Fruit fly (Drosophila melanogaster) whole organism, larva: ENCODE results near the gene CG34027.

Source experiments
- noc ChIP-seq: fragments of 200-800 bp; sonication (Bioruptor generic); optimal IDR thresholded peaks from 3 replicates; lab custom pipeline; 2019; ENCODE audit warnings: missing biosample characterization, mild to moderate bottlenecking, missing genetic modification characterization, moderate library complexity

CG34027 gene

DNA sequence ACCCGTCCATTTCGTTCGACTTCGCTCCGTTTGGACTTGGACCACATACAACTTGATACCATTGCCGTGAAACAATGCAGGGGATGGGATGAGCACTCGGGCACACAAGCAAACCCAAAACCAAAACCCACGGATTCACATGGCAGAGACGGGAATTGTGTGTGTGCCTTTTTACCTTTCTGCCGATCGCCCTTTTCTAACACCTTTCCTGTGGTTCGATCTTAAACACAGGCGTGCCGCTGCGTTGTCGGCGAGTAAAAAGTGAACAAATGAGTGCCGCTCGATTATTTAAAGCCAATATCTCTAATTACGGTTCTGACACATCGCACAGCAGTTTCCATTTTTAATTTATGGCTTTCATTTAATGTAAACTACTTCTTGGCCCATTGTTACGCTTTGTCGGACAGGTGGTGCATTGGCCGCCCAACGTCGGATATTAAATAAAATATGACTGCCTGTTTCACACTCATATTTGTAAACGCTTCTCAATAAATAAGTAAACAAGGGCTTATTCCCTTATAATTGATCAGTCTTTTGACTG is 31.5 kb downstream of the CG34027 start:
- TF ChIP-seq noc (tag; lab: Kevin White, UChicago): no peak

DNA sequence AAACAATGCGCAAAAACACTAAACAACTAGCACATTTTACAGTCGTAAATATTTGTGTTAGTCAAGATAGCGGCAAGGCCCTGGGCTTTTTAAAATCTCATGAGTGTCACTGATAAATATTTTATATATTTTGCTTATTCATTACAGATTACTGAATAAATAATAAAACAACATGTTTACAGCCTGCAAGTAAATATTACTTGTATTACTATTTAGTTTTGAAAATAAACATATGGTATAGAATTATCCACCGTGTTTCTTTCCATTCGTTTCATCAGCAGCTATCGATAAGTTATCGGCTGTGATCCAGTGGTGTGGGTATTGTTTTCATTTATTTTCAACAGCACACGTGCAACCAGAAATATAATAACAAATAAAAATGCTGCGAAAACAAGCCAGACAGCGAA is 34.3 kb downstream of the CG34027 start, which contains the start of the genes shams and CG11920:
Gene shams, minus strand, starts transcription at position 50 of the 407 bp plus-strand sequence.
Gene CG11920, plus strand, starts transcription at position 320 of the 407 bp plus-strand sequence.
- no peak for TF ChIP-seq noc (tag; lab: Kevin White, UChicago)

DNA sequence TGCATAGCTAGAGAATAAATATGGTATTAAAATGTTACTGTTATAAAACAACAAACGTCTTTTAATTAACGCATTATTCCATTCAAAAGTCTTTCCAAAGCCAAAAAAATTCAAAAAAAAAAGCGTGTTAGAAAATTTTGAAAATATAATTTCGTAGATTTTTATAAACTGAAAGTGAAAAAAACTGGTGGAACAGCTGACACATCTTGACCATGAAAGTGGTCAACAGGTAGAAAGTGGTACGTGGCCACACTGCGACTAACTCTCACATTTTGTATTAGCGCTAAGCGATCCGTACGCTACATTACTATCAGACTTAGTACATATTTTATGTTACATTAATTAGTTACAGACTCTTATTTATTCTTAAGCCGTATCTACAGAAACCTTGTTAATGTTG is 38.0 kb downstream of the CG34027 start, which contains the start of gene CG11836:
Gene CG11836, plus strand, starts transcription at position 256 of the 400 bp plus-strand sequence.
- no peak for TF ChIP-seq noc (tag; lab: Kevin White, UChicago)

DNA sequence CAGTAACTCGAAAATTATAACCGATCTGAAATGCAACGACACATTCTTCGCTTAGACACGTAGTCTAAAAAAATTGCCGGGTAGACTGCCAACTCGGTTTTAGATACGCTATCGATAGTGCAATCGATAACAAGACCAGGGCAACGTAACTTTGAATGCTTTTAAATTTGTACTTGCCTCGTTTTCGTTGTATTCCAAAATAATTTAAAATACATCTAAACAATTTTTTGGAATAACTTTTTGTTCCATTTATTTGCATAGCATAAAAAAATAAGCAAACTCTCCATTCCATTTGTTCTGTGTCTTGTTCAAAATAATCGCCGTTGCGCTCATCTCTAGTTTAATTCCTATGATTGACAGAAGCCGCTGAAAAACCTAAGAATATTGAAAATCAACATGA is 39.3 kb downstream of the CG34027 start, which contains the start of the genes Stt3B and CG11839:
Gene Stt3B, minus strand, starts transcription at position 69 of the 400 bp plus-strand sequence.
Gene CG11839, plus strand, starts transcription at position 359 of the 400 bp plus-strand sequence.
- TF ChIP-seq noc (tag; lab: Kevin White, UChicago): no peak

DNA sequence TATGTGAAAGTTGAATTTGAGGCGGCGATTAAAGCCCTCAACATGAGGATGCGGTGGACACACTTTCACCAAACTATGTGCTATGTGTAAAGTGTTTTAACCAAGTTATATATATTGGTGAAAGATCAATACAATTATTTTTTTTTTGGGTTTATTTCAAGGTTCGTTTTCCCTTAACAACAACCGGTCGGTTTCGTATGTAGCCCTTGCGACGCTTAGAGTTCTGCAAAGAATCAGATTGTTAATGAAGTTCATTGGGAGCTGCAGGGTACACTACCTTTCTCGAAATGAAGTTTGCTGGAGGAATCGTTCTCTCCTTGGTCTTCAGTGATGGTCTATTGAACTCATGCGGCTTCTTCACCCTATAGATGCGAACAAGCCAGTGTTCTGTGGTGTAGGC is 42.0 kb downstream of the CG34027 start:
- TF ChIP-seq noc (tag; lab: Kevin White, UChicago): no peak

DNA sequence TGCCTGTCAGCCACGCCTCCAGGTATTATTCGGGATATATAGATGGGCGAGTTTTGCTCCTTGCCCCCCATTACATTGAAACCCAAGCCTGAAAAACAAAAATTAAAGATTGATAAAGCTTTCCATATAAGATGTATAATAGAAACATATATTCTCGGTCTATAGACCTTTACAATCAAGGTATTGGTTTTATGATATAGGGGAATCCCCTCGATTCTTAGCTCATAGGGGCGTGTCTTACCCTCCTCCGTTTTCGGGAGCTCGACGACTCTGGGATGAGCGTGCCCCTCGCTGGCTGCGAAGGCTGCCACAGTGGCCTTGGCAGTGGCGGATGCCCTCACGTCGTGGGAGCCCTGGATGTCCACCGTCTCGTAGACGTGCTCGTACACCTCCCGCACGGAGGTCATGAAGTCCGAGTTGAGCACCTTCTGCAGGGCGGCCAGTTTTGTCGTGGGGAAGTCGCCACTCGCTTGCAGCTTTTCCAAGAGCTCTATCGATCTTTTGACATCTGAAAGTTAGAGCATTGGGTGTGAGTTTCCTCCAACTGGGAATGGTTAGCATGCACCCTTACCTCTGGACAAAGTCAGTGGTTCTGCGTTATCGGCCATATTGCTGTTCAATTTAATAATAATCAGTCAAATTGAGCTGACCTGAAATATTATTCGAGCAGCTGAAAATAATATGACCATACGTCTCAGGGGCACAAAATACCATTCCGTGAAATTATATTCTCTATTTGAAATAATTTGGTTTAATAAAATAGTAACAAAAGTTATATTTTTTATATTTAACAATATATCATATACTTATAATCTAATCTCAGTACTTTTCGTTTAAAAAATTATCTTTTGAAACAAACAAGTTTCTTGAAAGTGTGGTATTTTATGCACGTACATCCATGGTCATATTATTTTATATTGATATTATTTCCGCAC is 43.7 kb downstream of the CG34027 start, which contains the start of the genes veli and PQBP1:
Gene veli, minus strand, starts transcription at position 685 of the 935 bp plus-strand sequence.
Gene PQBP1, plus strand, starts transcription at position 885 of the 935 bp plus-strand sequence.
- TF ChIP-seq noc (tag; lab: Kevin White, UChicago): no peak

DNA sequence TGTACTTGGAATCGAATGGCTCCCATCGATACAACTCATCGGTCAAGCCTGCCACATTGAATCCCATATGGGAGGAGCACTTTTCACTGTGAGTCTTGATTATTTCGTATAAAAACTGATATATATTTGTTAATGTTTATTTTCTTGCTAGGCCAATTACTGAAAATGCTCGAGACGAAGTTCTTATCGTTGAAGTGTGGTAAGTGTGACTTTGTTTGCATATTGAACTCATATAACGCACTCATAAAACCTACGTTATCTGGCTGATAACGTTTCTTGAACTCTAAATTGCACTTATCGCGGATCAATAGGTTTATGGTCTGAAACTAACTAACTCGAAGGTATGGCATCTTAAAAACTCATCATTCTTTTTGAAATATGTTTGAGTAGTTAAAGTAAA is 48.4 kb downstream of the CG34027 start:
- TF ChIP-seq noc (tag; lab: Kevin White, UChicago): no peak

DNA sequence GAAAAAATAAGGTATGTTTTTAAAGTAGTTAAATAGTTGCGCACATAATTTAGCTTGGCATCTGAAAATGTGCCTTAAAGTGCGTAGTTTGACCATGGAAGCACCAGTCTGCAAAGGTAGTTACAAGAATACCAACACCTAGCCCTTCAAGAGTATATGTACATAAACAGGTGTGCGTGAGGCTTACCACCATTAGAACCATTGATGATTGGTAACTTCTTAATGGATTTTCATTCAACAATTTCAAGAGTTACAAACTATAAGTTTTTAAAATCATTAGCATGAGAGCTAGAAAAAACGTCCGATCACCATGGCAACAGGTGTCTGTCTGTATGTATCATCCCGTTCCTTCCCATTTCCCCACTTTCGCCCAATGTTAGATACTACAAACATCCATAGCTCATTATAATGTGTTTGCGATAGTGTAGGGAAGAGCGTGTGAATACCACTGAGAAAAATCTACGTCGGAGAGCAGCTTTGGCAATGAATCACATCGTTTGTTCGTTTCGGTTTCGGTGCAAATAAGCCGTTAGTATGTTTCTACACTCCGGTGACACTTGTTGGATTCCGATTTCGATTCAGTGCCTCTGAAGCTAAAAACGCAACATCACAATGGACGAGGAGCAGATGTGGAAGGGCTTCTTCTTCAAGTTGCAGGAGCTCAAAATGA is 52.2 kb downstream of the CG34027 start:
- TF ChIP-seq noc (tag; lab: Kevin White, UChicago): no peak

DNA sequence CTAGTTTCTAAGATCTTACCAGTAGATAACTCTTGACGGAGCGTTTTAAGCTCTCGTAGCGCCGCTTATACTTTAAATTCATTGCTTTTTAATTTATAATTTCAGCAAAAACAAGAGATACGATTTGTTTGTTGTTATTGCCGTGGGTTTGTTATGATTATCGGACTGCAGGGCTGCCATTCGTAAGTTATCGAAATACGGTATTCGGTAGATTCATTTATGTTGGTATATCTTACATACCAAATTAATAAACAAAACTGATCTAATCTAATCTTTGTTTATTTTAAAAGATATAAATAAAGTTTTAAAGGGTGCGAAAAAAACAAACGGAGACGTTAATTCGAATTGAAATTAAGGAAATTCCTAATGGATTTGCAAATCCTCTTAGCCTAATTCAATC is 52.8 kb downstream of the CG34027 start, which contains the start of the genes CG31111 and stac:
Gene CG31111, minus strand, starts transcription at position 162 of the 400 bp plus-strand sequence.
Gene stac, plus strand, starts transcription at position 271 of the 400 bp plus-strand sequence.
- TF ChIP-seq noc (tag; lab: Kevin White, UChicago): no peak

DNA sequence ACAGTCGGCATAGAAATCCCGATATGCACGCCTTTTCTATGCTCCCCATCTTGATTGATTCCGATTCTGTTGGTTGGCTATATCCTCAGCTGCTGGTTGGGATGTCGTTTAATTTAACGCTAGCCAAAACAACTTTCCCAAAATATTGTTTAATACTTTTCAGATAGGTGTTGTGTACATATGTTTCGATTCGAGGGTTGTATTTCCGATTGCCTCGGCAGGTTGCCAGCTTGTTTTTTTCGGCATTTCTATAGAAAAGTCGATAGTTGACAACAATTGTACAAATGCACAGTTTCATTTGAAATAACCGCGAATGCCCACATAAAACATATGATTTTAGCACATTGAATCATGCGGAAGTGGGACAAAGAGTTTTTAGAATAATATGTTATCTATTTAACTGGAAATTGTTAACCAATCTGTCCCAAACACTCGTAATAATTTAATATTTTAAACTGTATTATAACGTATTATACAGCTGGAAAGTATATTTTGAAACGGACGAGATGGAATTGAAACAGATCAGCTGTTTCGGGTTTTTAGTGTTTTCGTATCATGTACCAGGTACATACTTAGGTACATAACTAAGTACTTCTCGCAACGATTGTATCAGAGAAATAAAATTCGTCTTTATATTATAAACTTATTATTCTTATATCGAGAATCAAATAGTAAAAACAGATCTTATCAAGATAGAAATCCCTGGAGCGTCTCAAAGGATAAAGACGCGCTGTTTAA is 54.2 kb downstream of the CG34027 start, which contains the start of gene CG31109:
Gene CG31109, minus strand, starts transcription at position 203 of the 738 bp plus-strand sequence.
- TF ChIP-seq noc (tag; lab: Kevin White, UChicago): peak; percentile 20
